Worm (Caenorhabditis elegans): ENCODE results near the gene lit-1.
"Not testable (repeated sequence)": the region's sequence is repeated elsewhere in the genome, so short reads cannot be mapped to it uniquely, and the experiment has no call there.

The lit-1 gene

DNA sequence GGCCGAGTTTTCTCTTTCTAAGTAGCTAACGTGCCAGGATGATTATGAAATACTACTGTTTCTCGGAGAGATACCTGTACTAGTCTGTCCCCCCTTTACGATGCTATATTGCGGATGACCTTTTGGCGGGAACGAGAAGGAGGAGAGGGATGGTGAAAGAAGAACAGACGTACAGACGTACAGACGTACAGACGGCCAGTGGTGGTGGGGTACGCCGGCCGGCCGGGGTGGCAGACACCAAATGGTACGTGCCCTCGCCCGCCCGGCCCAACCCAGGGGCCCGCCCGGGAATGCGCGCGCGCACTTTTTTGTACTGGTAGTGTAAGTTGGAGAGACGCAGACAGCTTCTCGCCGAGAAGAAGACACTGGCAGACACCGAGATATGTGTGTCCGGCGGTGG lies 19.3 kb downstream of the lit-1 start:
- no peak for TF ChIP-seq unc-62 (GFP tag; optimal IDR thresholded peaks at IDR 0.05)

DNA sequence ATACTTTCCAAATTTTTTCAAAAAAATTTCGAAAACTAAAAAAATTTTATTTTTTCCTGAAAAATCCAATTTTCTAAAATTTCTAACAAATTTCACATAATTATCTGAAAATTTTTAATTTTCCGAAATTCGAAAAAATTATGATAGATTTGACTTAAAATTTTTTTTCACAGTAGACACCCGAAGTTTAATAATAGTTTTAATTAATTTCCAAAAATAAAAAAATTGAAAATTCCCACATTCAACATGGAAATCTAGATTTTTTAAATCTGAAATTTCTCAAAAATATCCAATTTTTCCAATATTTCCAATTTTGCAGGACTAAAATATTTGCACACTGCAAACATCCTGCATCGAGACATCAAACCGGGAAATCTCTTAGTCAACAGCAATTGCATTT lies 20.2 kb downstream of the lit-1 start:
- TF ChIP-seq unc-62 (GFP tag; optimal IDR thresholded peaks at IDR 0.05): no peak

DNA sequence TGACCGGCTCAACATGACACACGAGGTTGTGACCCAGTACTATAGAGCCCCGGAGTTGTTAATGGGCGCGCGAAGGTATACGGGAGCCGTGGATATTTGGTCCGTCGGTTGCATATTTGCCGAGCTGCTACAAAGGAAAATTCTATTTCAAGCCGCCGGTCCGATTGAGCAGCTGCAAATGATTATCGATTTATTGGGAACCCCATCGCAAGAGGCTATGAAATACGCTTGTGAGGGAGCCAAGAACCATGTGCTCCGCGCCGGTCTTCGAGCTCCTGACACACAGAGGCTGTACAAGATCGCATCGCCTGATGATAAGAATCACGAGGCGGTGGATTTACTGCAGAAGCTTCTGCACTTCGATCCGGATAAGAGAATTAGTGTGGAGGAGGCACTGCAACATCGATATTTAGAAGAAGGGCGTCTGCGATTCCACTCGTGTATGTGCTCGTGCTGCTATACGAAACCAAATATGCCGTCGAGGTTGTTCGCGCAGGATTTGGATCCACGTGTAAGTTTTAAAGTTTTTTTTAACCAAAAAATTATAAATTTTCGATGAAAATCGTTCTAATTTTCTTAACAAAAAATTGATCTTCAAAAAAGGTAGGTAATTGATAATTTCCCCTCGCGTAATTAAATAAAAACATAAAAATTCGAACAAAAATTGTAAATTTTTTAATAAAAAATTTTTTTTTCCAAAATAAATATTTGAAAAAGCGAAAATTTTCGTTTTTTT lies 20.8 kb downstream of the lit-1 start:
- no peak for TF ChIP-seq unc-62 (GFP tag; optimal IDR thresholded peaks at IDR 0.05)

DNA sequence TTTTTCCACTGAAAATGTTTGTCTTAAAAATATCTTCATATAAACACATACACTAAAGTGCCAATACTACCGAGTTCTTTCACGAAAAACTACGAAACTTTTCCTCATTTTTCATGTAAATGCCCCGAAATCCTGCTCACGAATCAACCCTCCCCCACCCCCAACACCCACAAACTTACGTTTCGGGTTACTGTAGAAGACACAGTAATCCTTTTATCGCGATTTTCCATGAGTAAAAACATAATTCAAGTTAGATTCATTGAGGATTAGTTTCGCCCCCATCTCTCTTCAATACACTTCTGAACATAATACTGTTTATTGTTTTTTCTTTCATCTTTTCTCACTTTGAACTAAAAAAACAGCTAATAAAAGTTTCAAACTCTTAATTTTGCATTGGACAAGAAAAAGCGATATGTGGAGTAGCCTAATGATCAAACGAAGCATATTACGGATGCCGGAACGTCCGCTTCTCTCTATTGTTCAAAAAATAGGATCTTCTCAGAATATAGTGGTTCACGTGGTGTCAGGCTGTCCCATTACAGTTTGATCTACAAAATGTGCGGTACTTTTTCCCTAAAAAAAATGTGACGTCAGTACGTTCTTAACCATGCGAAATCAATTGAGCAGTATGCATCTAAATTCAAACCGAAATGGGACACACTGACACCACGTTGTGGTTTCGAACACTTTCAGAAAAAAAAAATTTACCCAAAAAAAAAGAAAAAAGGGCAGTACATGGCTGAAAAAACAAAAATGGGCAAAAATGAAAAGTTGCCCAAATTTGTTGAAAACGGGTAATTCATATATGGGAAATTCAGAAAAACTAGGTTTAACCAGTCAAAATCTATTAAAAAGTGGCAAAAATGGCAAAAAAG lies 22.5 kb downstream of the lit-1 start:
- no peak for TF ChIP-seq unc-62 (GFP tag; optimal IDR thresholded peaks at IDR 0.05)

DNA sequence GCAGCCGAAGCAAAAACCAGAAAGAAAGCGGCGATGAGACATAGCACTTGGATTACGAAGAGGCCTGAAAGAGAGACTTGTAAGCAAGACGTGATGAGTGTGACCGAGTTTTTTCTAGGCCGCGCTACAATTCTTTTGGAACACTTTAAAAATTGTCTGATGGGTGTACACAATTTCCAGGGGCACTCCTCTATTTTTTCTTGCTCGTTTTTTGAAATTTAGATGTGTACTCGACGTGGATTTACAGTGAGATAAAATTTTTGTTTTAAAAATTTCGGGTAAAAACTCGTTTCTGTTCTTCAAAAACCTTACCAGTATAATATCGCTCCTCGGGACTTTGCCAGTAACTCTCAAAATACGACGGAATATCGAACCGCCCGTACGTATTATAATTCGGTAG lies 28.0 kb downstream of the lit-1 start:
- no peak for TF ChIP-seq unc-62 (GFP tag; optimal IDR thresholded peaks at IDR 0.05)

DNA sequence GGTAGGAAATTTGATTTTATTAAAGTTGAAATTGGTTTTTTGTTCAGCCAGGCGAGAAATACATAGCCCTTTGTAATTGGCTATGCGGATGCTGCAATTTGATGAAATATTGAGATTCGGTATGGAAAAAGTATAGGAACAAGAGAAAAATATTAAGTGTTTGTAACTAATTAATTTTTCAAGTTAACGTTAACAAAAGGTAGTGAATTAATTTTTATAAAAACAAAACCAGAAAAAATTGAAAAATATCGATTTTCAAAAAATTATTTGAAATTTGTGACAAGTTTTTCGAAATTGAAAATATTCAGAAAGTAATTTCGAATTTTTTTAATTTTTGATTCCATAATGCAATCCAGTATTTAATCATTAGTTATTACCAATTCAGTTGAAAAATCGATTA lies 29.8 kb downstream of the lit-1 start, which contains the start of gene W06F12.2:
TSS of gene W06F12.2 (minus strand) at position 101 of the 400 bp plus-strand sequence.
- no peak for TF ChIP-seq unc-62 (GFP tag; optimal IDR thresholded peaks at IDR 0.05)

DNA sequence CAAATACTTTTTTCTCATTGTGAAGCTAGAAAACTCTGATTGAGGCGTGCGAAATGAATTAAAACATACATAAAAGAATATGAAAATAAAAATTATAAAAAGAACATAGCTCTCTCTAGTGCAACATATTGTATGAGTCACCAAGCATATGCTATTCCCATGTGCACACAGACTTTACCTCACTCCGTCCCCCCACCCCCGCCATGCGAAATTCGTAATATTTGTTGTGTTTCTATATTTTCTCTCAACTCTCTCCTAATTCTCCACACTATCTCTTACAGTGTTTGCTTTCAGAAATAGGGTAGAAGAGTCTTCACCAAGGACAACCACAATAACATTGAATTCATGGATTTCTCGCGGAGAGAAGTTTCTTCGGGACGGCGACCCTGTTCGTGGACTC lies 30.9 kb downstream of the lit-1 start:
- no peak for TF ChIP-seq unc-62 (GFP tag; optimal IDR thresholded peaks at IDR 0.05)

DNA sequence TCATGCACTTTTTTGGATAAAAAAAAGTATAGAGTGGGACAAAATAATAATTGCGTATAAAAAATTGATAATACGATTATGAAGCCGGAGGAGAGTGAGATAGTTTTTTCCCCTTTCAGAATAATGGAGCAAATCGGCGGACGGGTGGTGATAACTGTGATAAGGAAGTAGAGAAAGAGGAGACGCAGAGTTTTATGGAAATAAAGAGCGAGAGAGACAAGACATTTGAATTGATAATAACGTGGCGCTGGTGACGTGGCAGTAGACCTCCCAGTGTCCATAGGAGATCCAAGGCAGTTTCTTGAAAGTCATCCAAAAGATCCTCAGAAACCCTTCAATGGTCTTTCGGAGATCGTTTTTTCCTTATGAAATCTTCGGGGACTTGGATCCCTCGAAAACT lies 32.0 kb downstream of the lit-1 start:
- TF ChIP-seq unc-62 (GFP tag; optimal IDR thresholded peaks at IDR 0.05): no peak

DNA sequence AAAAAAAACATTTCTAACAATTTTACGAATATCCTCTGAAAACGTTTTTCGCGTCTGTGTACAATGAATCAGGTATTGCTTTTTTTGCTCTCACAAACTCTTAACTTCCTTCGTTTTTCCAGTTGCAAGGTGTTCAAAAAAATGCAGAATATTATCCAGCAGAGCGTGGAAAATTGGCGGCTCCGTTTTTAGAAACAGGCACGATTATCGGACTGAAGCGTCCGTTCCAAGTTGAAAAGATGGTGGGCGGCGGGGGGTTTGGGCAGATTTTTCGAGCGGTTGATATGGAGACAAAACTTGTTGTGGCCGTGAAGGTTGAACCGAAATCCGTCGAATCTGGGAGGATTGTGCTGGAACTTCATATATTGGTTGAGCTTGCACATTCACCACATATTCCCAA lies 33.2 kb downstream of the lit-1 start, which contains the start of gene W06F12.3:
TSS of gene W06F12.3 (plus strand) at position 23 of the 400 bp plus-strand sequence.
- no peak for TF ChIP-seq unc-62 (GFP tag; optimal IDR thresholded peaks at IDR 0.05)

DNA sequence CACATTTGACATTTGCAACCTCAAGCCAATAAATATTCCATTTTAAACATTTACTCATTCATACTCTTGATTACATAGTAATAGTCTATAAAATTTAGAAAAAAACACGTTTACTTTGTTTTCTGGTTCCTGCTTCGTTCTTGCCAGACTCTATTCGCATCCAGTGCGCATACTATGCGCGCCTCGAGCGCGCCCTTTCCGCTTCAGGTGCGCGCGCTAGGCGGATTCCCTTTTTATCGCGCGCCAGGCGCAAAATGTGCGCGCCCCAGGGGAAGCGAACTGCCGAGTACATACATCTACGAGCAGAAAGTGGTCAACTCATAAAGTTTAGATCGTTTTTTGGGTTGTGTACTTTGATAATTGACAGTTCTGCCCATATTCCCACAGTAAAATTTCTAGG lies 39.6 kb downstream of the lit-1 start:
- no peak for TF ChIP-seq unc-62 (GFP tag; optimal IDR thresholded peaks at IDR 0.05)

DNA sequence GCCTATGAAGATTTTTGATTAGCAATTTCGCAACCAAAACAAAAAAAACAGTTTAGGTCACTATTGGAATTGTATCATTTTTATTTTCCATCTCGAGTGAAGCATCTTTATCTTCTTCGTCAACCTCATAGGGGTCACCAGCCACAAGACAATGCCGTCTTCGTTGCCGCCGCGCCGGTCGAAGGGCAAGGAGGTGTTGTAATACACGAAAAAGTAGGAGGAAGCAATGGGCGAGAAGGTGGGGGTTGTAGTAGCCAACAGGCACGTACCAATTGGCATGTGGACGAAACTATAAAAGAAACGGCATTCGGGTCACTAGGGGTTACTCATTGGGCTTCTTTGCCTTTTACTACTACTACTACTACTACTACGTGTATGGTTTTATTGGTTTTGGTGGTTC lies 40.2 kb downstream of the lit-1 start:
- no peak for TF ChIP-seq unc-62 (GFP tag; optimal IDR thresholded peaks at IDR 0.05)

DNA sequence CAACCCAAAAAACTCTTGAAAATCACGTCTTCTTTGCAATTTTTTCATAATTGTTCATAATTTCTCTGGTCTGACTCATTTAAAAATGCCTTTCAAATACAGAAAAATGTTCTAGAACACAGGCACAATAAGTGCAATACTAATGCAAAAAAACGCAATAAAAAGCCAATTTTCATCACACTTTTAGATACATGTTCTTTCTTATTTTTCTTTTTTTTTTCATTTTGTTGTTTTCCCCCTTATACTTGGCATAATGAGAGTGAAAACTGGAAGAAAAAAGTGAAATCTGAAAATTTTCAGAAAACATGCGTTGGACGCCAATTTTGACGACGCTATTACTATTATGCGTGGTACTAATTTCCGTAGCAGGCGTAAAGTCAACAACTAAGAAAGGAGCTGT lies 42.1 kb downstream of the lit-1 start, which contains the start of gene tyr-2:
TSS of gene tyr-2 (plus strand) at position 301 of the 400 bp plus-strand sequence.
- no peak for TF ChIP-seq unc-62 (GFP tag; optimal IDR thresholded peaks at IDR 0.05)

DNA sequence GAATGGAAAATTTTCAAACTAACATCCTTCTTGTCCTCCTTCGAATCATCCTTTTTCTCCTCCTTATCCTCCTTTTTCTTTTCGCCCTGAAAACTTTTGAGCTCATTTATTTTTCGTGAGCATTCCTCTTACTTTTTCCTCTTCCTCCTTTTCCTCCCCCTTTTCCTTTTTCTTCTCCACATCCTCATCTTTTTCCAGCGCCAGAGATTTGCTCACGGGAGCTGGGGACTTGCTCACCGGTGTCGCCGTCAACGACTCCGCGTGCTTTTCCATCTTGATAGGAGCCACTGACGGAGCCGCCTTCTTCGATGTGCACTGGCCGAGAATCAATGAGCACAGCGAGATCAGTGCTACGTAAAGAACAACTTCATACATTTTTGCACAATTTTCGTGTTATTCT lies 46.5 kb downstream of the lit-1 start, which contains the start of gene K08E3.2:
TSS of gene K08E3.2 (minus strand) at position 375 of the 400 bp plus-strand sequence.
- TF ChIP-seq unc-62 (GFP tag; optimal IDR thresholded peaks at IDR 0.05): no peak

DNA sequence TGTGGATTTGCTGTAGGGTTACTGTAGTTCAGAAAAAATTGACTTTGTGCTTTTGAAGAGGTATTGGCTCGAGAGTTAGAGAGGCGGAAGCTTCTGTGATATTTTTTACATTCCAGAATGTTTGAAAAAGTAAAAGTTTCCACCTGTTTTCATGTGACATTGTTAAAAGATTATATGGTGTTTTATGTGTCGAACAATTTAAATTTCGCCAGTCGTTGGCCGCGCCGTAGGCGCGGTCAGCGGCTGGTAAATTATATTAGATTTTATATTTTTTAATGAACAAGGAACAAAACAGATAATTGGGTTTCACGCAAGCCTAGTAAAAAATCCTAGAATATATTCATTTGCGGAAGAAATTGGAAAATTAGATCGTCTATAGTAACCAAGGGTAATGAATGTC lies 49.4 kb downstream of the lit-1 start, which contains the start of gene mlc-7:
TSS of gene mlc-7 (plus strand) at position 301 of the 400 bp plus-strand sequence.
- not testable (repeated sequence) for TF ChIP-seq unc-62 (GFP tag; optimal IDR thresholded peaks at IDR 0.05)

DNA sequence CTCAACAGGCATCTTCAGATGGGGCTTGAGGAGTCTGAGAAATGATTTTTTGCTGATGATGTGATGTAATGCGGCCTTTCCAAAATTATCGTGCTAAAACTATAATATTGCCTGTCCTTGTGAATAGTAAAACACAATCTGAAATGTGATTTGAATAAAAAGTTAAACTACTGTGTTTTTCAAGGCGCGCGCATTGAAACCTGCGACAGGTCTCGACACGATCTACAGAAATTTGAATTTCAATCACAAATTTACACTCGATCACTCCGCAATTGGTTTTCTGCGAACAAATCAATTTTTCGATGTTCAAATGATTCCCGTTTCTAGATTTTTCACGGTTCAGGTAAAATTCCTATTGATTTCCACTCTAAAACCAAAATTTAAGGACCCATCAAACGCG lies 53.9 kb downstream of the lit-1 start, which contains the start of gene toca-2:
TSS of gene toca-2 (plus strand) at position 208 of the 400 bp plus-strand sequence.
- TF ChIP-seq unc-62 (GFP tag; optimal IDR thresholded peaks at IDR 0.05): no peak

DNA sequence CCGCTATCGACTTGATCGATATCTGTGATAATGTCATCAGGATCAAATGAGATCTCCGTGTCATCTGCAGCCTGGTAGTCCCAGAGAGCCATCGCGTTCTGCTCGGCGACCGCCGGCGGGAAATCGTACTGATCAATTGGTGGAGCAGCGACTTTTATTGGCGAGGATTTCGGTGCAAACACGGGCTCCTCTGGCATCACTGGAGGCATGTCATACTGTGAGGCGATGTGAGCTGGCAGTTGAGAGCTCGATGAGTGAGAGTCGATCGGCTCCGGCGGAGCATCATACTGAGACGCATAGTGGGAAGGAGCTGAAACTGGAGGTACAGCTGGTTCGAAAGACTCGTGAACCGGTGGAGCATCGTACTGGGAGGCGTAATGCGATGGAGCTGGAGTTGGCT lies 57.9 kb downstream of the lit-1 start:
- no peak for TF ChIP-seq unc-62 (GFP tag; optimal IDR thresholded peaks at IDR 0.05)

Data from whole organism, dauer.